Worm (Caenorhabditis elegans) whole organism, late embryonic: Measurements from ENCODE around the gene T13G4.7.

Source experiments
- ceh-48 ChIP-seq: sonication (generic microtip); optimal IDR thresholded peaks from 2 replicates; lab custom pipeline; 2016; ENCODE audit warnings: missing genetic modification characterization, inconsistent platforms, missing compliant biosample characterization
- fkh-10 ChIP-seq: fragments of 150-350 bp; optimal IDR thresholded peaks from 2 replicates; lab custom pipeline; 2014; ENCODE audit warnings: missing biosample characterization, missing genetic modification reagents, missing genetic modification characterization
- lin-11 ChIP-seq: fragments of 200-800 bp; sonication (Bioruptor generic); optimal IDR thresholded peaks from 2 replicates; lab custom pipeline; 2018; ENCODE audit warnings: mild to moderate bottlenecking, missing genetic modification characterization, missing compliant biosample characterization
- npax-4 ChIP-seq: sonication (generic microtip); optimal IDR thresholded peaks from 2 replicates; lab custom pipeline; 2016; ENCODE audit warnings: missing genetic modification characterization, missing compliant biosample characterization
- pag-3 ChIP-seq: sonication (generic microtip); optimal IDR thresholded peaks from 2 replicates; lab custom pipeline; 2016; ENCODE audit warnings: missing compliant biosample characterization, missing genetic modification characterization, borderline replicate concordance
- pqm-1 ChIP-seq: sonication (generic microtip); optimal IDR thresholded peaks from 2 replicates; lab custom pipeline; 2016; ENCODE audit warnings: missing genetic modification characterization, missing compliant biosample characterization
- unc-42 ChIP-seq: sonication (generic microtip); optimal IDR thresholded peaks from 2 replicates; lab custom pipeline; 2016; ENCODE audit warnings: missing genotype, missing genetic modification characterization, missing compliant biosample characterization
- zip-5 ChIP-seq: sonication (generic microtip); optimal IDR thresholded peaks from 2 replicates; lab custom pipeline; 2016; ENCODE audit warnings: missing genetic modification characterization, missing compliant biosample characterization

DNA sequence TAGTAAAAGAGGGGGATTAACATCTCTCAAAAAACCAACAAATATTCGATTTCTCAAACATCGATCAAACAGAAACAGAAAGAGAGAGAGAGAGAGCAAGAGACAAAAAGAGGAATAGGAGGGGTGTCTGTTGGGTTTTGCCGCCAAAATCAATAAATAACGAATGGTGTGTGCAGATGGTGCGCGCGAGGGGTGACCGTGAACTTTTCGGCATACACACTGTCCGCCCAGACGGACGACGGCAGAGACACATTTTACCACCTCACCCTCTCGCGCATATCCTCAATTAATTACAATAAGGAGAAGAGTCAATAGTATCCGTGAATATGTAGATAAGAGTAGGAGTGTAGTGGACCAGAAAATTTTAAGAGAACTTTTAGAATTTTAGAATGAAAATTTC, 16.5 kb upstream of the T13G4.7 start:
- TF ChIP-seq zip-5 (tag; lab: Kevin White, UChicago), result no peak
- TF ChIP-seq fkh-10, result no peak
- TF ChIP-seq ceh-48 (tag; lab: Kevin White, UChicago), result peak; percentile 26
- no peak for TF ChIP-seq unc-42 (tag; lab: Kevin White, UChicago)
- TF ChIP-seq pag-3 (tag; lab: Kevin White, UChicago), result no peak
- TF ChIP-seq lin-11, result no peak
- TF ChIP-seq npax-4 (tag; lab: Kevin White, UChicago), result no peak
- TF ChIP-seq pqm-1 (tag; lab: Kevin White, UChicago), result no peak
